Fruit fly (Drosophila melanogaster): Measurements from ENCODE around the gene tara.

- TF ChIP-seq cnc (optimal IDR thresholded peaks at IDR 0.05) (no peak), CG12768 (GFP tag; optimal IDR thresholded peaks at IDR 0.05) (no peak), Clk (GFP tag; optimal IDR thresholded peaks at IDR 0.05) (no peak), toe (GFP tag; optimal IDR thresholded peaks at IDR 0.05) (no peak), CG7101 (tag; optimal IDR thresholded peaks at IDR 0.05) (no peak), CG7045 (GFP tag; optimal IDR thresholded peaks at IDR 0.05) (no peak), CG33017 (tag; optimal IDR thresholded peaks at IDR 0.05) (no peak), kay (GFP tag; ENCODE audit: borderline replicate concordance) (no peak), CG14711 (tag; optimal IDR thresholded peaks at IDR 0.05) (no peak), pad (GFP tag; optimal IDR thresholded peaks at IDR 0.05) (no peak), Mnt (GFP tag; optimal IDR thresholded peaks at IDR 0.05) (no peak), CG1620 (GFP tag; optimal IDR thresholded peaks at IDR 0.05) (no peak), cic (GFP tag; optimal IDR thresholded peaks at IDR 0.05) (no peak), Hr96 (GFP tag; optimal IDR thresholded peaks at IDR 0.05) (no peak)
These were observed 35.2 kb upstream of the tara start for dm6 chr3R:16190183-16190763.
